Worm (Caenorhabditis elegans) whole organism, late embryonic: ENCODE results near the gene K08D8.12.

Experiments
- C08G9.2 ChIP-seq: sonication (generic microtip); optimal IDR thresholded peaks from 2 replicates; lab custom pipeline; 2016; ENCODE audit warnings: mild to moderate bottlenecking, missing genetic modification characterization, moderate library complexity, missing compliant biosample characterization
- K02D7.2 ChIP-seq: sonication (generic microtip); optimal IDR thresholded peaks from 2 replicates; lab custom pipeline; 2017; ENCODE audit warnings: mild to moderate bottlenecking, missing genetic modification characterization, missing compliant biosample characterization
- Y22D7AL.16 ChIP-seq: sonication (generic microtip); optimal IDR thresholded peaks from 2 replicates; lab custom pipeline; 2016; ENCODE audit warnings: missing genetic modification characterization, missing compliant biosample characterization
- ceh-2 ChIP-seq: sonication (generic microtip); optimal IDR thresholded peaks from 2 replicates; lab custom pipeline; 2016; ENCODE audit warnings: missing genotype, missing genetic modification characterization, missing compliant biosample characterization
- ceh-24 ChIP-seq: sonication (generic microtip); optimal IDR thresholded peaks from 2 replicates; lab custom pipeline; 2016; ENCODE audit warnings: mild to moderate bottlenecking, missing genetic modification characterization, missing compliant biosample characterization
- ceh-30 ChIP-seq: fragments of 150-350 bp; optimal IDR thresholded peaks from 2 replicates; lab custom pipeline; 2014; ENCODE audit warnings: missing biosample characterization, missing genetic modification characterization
- ceh-31 ChIP-seq: sonication (generic microtip); optimal IDR thresholded peaks from 2 replicates; lab custom pipeline; 2016; ENCODE audit warnings: missing genetic modification characterization, missing compliant biosample characterization
- ceh-34 ChIP-seq: sonication (generic microtip); optimal IDR thresholded peaks from 2 replicates; lab custom pipeline; 2016; ENCODE audit warnings: mild to moderate bottlenecking, missing genetic modification characterization, missing compliant biosample characterization
- ceh-48 ChIP-seq: sonication (generic microtip); optimal IDR thresholded peaks from 2 replicates; lab custom pipeline; 2016; ENCODE audit warnings: missing genetic modification characterization, inconsistent platforms, missing compliant biosample characterization
- ceh-6 ChIP-seq: fragments of 200-800 bp; sonication (Bioruptor generic); optimal IDR thresholded peaks from 2 replicates; lab custom pipeline; 2018; ENCODE audit warnings: mild to moderate bottlenecking, missing genetic modification characterization, missing compliant biosample characterization
- che-1 ChIP-seq: sonication (generic microtip); optimal IDR thresholded peaks from 2 replicates; lab custom pipeline; 2016; ENCODE audit warnings: mild to moderate bottlenecking, missing genetic modification characterization, missing compliant biosample characterization
- elt-4 ChIP-seq: sonication (generic microtip); optimal IDR thresholded peaks from 2 replicates; lab custom pipeline; 2016; ENCODE audit warnings: missing genetic modification characterization, missing compliant biosample characterization
- fkh-10 ChIP-seq: fragments of 150-350 bp; optimal IDR thresholded peaks from 2 replicates; lab custom pipeline; 2014; ENCODE audit warnings: missing biosample characterization, missing genetic modification reagents, missing genetic modification characterization
- fkh-6 ChIP-seq: sonication (generic microtip); optimal IDR thresholded peaks from 2 replicates; lab custom pipeline; 2016; ENCODE audit warnings: missing genetic modification characterization, missing compliant biosample characterization
- hlh-13 ChIP-seq: fragments of 200-800 bp; sonication (Bioruptor generic); optimal IDR thresholded peaks from 2 replicates; lab custom pipeline; 2018; ENCODE audit warnings: mild to moderate bottlenecking, missing genetic modification characterization, missing compliant biosample characterization
- hlh-15 ChIP-seq: sonication (generic microtip); optimal IDR thresholded peaks from 2 replicates; lab custom pipeline; 2016; ENCODE audit warnings: missing genetic modification characterization, missing compliant biosample characterization
- hlh-30 ChIP-seq: sonication (generic microtip); optimal IDR thresholded peaks from 2 replicates; lab custom pipeline; 2017; ENCODE audit warnings: antibody characterized with exemption, missing genetic modification characterization, missing compliant biosample characterization; ENCODE audit not compliant: insufficient read depth
- lim-6 ChIP-seq: sonication (generic microtip); optimal IDR thresholded peaks from 2 replicates; lab custom pipeline; 2016; ENCODE audit warnings: missing genetic modification characterization, missing compliant biosample characterization
- lin-11 ChIP-seq: fragments of 200-800 bp; sonication (Bioruptor generic); optimal IDR thresholded peaks from 2 replicates; lab custom pipeline; 2018; ENCODE audit warnings: mild to moderate bottlenecking, missing genetic modification characterization, missing compliant biosample characterization
- madf-2 ChIP-seq: sonication (generic microtip); optimal IDR thresholded peaks from 2 replicates; lab custom pipeline; 2017; ENCODE audit warnings: missing genetic modification characterization, missing compliant biosample characterization
- mec-3 ChIP-seq: sonication (generic microtip); optimal IDR thresholded peaks from 2 replicates; lab custom pipeline; 2016; ENCODE audit warnings: borderline replicate concordance, missing genetic modification characterization, missing compliant biosample characterization
- nfya-1 ChIP-seq: sonication (generic microtip); optimal IDR thresholded peaks from 2 replicates; lab custom pipeline; 2017; ENCODE audit warnings: missing genetic modification characterization, mild to moderate bottlenecking, missing compliant biosample characterization, antibody characterized with exemption, moderate library complexity
- nhr-11 ChIP-seq: fragments of 150-350 bp; optimal IDR thresholded peaks from 2 replicates; lab custom pipeline; 2014; ENCODE audit warnings: missing biosample characterization, missing genetic modification characterization
- npax-4 ChIP-seq: sonication (generic microtip); optimal IDR thresholded peaks from 2 replicates; lab custom pipeline; 2016; ENCODE audit warnings: missing genetic modification characterization, missing compliant biosample characterization
- odd-2 ChIP-seq: sonication (generic microtip); optimal IDR thresholded peaks from 2 replicates; lab custom pipeline; 2017; ENCODE audit warnings: antibody characterized with exemption, mild to moderate bottlenecking, missing genetic modification characterization, missing compliant biosample characterization
- pag-3 ChIP-seq: sonication (generic microtip); optimal IDR thresholded peaks from 2 replicates; lab custom pipeline; 2016; ENCODE audit warnings: missing compliant biosample characterization, missing genetic modification characterization, borderline replicate concordance
- pax-1 ChIP-seq: fragments of 150-350 bp; optimal IDR thresholded peaks from 2 replicates; lab custom pipeline; 2014; ENCODE audit warnings: missing biosample characterization, missing genetic modification characterization
- pha-2 ChIP-seq: sonication (generic microtip); optimal IDR thresholded peaks from 2 replicates; lab custom pipeline; 2017; ENCODE audit warnings: mild to moderate bottlenecking, missing genetic modification characterization, missing compliant biosample characterization
- pha-4 ChIP-seq: fragments of 150-350 bp; optimal IDR thresholded peaks from 2 replicates; lab custom pipeline; 2018; ENCODE audit warnings: missing biosample characterization, missing genetic modification reagents, missing genetic modification characterization
- pqm-1 ChIP-seq: sonication (generic microtip); optimal IDR thresholded peaks from 2 replicates; lab custom pipeline; 2016; ENCODE audit warnings: missing genetic modification characterization, missing compliant biosample characterization
- rnt-1 ChIP-seq: sonication (generic microtip); optimal IDR thresholded peaks from 2 replicates; lab custom pipeline; 2016; ENCODE audit warnings: missing genetic modification characterization, missing compliant biosample characterization
- sdc-2 ChIP-seq: sonication (generic microtip); optimal IDR thresholded peaks from 2 replicates; lab custom pipeline; 2016; ENCODE audit warnings: missing genotype, missing genetic modification characterization, missing compliant biosample characterization
- syd-9 ChIP-seq: sonication (generic microtip); optimal IDR thresholded peaks from 2 replicates; lab custom pipeline; 2016; ENCODE audit warnings: mild to moderate bottlenecking, missing genetic modification characterization, moderate library complexity, missing compliant biosample characterization
- unc-3 ChIP-seq, 2 experiments: fragments of 200-800 bp in 1 of 2; sonication (Bioruptor generic) in 1 of 2; sonication (generic microtip) in 1 of 2; conservative IDR thresholded peaks in 1 of 2; optimal IDR thresholded peaks in 1 of 2; 2 replicates each; pipeline versions ENCODE4 v1.3.6 to Lab custom; 2016 to 2022; ENCODE audit warnings: missing compliant biosample characterization in 2 of 2, missing genetic modification characterization in 2 of 2, missing genetic modification reagents in 1 of 2
- unc-42 ChIP-seq: sonication (generic microtip); optimal IDR thresholded peaks from 2 replicates; lab custom pipeline; 2016; ENCODE audit warnings: missing genotype, missing genetic modification characterization, missing compliant biosample characterization

K08D8.12 gene

DNA sequence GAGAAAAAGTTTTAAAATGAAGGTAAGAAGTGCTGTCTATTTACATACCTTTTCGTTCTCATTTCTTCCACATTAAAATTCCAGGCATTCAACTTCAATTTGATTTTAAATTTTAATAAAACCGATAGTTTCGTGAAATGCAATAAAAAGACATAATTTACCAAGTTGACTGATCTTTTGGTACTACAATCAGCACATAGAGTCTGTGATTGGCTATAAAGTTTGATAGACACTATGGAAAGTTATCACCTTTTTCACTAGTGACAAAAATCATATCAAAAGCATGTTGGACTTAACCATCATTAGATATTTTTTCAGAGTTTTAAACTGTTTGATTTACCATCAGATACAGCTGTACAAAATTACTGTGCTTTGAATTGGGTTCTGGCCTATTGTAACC lies 22.2 kb downstream of the K08D8.12 start, which contains the start of gene srz-15:
TSS of gene srz-15 (plus strand) at position 301 of the 400 bp plus-strand sequence.
- no peak for TF ChIP-seq sdc-2 (tag; lab: Kevin White, UChicago)
- no peak for TF ChIP-seq pha-2
- no peak for TF ChIP-seq unc-42 (tag; lab: Kevin White, UChicago)
- TF ChIP-seq odd-2 (tag; lab: Kevin White, UChicago): no peak
- no peak for TF ChIP-seq ceh-31 (tag; lab: Kevin White, UChicago)

DNA sequence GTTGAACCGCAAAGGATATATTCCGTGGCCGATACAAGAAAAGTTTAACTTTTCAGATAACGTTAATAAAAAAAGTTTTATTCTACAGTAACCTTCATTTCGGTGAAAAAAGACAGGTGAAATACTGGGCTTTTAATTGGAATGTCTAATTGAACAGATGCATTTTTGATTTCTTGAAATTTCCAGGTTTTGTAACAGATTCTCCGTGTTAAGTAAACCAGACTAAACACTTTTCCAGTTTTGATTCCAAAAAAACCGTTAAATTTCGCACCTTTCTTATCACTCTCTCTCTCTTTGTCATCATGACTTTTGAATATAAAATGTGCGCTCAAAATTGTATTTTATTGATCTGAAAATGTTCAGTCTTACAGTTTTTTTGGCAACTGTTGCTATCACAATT lies 25.0 kb downstream of the K08D8.12 start, which contains the start of gene C32H11.3:
TSS of gene C32H11.3 (plus strand) at position 301 of the 400 bp plus-strand sequence.
- TF ChIP-seq fkh-6 (no peak), ceh-2 (tag; lab: Kevin White, UChicago) (no peak), fkh-10 (no peak), nhr-11 (tag; lab: Kevin White, UChicago) (no peak), C08G9.2 (tag; lab: Kevin White, UChicago) (no peak)
- TF ChIP-seq, all 69 proteins: peak for 0

DNA sequence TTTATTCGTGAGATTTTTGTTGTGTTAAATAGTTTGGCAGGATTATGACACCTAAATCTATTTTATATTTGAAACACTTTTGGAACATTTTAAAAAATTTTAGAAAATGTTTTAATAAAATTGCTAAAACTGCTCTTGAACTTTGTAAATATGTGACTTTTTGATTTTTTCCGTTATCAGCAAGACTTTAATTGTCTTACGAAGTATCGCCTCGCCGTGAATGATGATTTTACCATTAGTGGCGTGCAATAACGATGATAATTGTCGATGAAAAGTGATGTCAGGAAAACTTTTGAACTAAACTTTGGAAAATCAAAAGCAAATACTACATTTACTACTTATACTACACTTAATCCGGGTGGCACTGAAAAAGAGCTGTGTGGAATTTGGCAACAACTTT lies 27.3 kb downstream of the K08D8.12 start:
- TF ChIP-seq fkh-10: no peak
- no peak for TF ChIP-seq hlh-13 (GFP tag; lab: Kevin White, UChicago)
- no peak for TF ChIP-seq lim-6
- no peak for TF ChIP-seq unc-3 (GFP tag; conservative IDR thresholded peaks at IDR 0.05; lab: Robert Waterston, UW)
- no peak for TF ChIP-seq unc-3 (tag; optimal IDR thresholded peaks at IDR 0.05; lab: Kevin White, UChicago)
- TF ChIP-seq hlh-15 (tag; lab: Kevin White, UChicago): no peak

DNA sequence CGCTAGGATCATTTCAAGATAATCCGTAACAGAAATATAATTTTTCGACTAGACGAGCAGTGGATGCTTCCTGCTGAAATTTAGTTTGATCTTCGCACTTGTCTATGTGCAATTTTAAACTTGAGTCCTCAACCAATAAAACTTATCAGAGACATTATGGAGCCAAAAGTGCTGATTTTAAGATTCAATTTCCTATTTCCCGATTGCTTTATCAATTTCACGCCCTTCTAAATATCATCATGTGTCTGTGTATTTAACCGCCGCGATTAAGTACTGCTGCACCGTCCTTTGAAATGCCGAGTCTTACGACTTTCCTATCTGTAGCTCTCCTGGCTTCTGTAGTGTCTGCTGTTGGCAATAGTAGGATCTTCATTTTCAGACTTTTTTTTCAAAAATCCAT lies 27.8 kb downstream of the K08D8.12 start, which contains the start of gene C32H11.4:
TSS of gene C32H11.4 (plus strand) at position 238 of the 400 bp plus-strand sequence.
- TF ChIP-seq ceh-2 (tag; lab: Kevin White, UChicago) (no peak), hlh-15 (tag; lab: Kevin White, UChicago) (no peak), che-1 (tag; lab: Kevin White, UChicago) (no peak), lin-11 (tag; lab: Kevin White, UChicago) (no peak), ceh-30 (tag; lab: Kevin White, UChicago) (no peak), Y22D7AL.16 (tag; lab: Kevin White, UChicago) (no peak), ceh-34 (tag; lab: Kevin White, UChicago) (no peak), nfya-1 (tag; lab: Kevin White, UChicago) (no peak), pag-3 (no peak), elt-4 (tag; lab: Kevin White, UChicago) (no peak), ceh-6 (GFP tag; lab: Kevin White, UChicago) (no peak), pqm-1 (tag; lab: Kevin White, UChicago) (no peak), ceh-48 (tag; lab: Kevin White, UChicago) (no peak), mec-3 (tag; lab: Kevin White, UChicago) (no peak)
- TF ChIP-seq, all 69 proteins: peak for 0

DNA sequence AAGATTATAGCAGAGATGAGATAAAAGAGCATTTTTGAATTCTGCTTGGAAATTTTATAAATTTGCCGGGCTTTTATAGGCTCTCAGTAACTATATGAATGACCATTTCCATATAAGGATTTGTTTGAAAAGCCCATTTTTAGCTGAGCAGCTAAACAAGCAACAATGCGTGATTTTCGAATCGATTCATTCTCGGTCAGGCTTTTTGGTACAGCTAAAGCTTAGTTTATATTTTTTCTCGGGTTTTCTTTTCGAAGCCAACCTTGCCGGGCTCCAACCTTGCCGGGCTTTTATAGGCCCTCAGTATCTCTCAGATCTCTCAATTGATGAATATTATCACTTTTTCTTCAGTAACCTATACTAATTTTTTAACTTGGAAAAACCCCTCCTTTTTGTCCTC lies 31.1 kb downstream of the K08D8.12 start, which contains the start of gene srlf-4:
TSS of gene srlf-4 (minus strand) at position 101 of the 400 bp plus-strand sequence.
- TF ChIP-seq mec-3 (tag; lab: Kevin White, UChicago) (no peak), fkh-10 (no peak), unc-42 (tag; lab: Kevin White, UChicago) (no peak), rnt-1 (tag; lab: Kevin White, UChicago) (no peak), hlh-13 (GFP tag; lab: Kevin White, UChicago) (no peak), ceh-30 (tag; lab: Kevin White, UChicago) (no peak), pax-1 (tag; lab: Kevin White, UChicago) (no peak), ceh-34 (tag; lab: Kevin White, UChicago) (no peak), hlh-30 (no peak), pha-4 (tag; lab: Kevin White, UChicago) (no peak), madf-2 (tag; lab: Kevin White, UChicago) (no peak), syd-9 (tag; lab: Kevin White, UChicago) (no peak), ceh-24 (tag; lab: Kevin White, UChicago) (no peak), hlh-15 (tag; lab: Kevin White, UChicago) (no peak), npax-4 (tag; lab: Kevin White, UChicago) (no peak), nhr-11 (tag; lab: Kevin White, UChicago) (no peak), ceh-2 (tag; lab: Kevin White, UChicago) (no peak), K02D7.2 (tag; lab: Kevin White, UChicago) (no peak)
